Worm (Caenorhabditis elegans) whole organism, early embryonic: ENCODE data around the gene F01D5.10.
A peak's percentile ranks its signal among the peaks of the same experiment; 100 is the strongest.

Experiments
- B0310.2 ChIP-seq: sonication (generic microtip); optimal IDR thresholded peaks from 2 replicates; lab custom pipeline; 2016; ENCODE audit warnings: mild to moderate bottlenecking, missing genetic modification characterization, missing compliant biosample characterization
- ama-1 ChIP-seq: fragments of 150-350 bp; optimal IDR thresholded peaks from 2 replicates; lab custom pipeline; 2014
- ceh-13 ChIP-seq: fragments of 200-800 bp; sonication (Bioruptor generic); optimal IDR thresholded peaks from 2 replicates; lab custom pipeline; 2018; ENCODE audit warnings: mild to moderate bottlenecking, missing genetic modification characterization, missing compliant biosample characterization
- ceh-36 ChIP-seq: sonication (generic microtip); optimal IDR thresholded peaks from 2 replicates; lab custom pipeline; 2016; ENCODE audit warnings: missing genetic modification characterization, inconsistent platforms, missing compliant biosample characterization
- hmbx-1 ChIP-seq: sonication (generic microtip); optimal IDR thresholded peaks from 2 replicates; lab custom pipeline; 2016; ENCODE audit warnings: mild to moderate bottlenecking, missing genetic modification characterization, missing compliant biosample characterization
- hmg-4 ChIP-seq: fragments of 200-800 bp; sonication (Bioruptor generic); optimal IDR thresholded peaks from 2 replicates; lab custom pipeline; 2018; ENCODE audit warnings: mild to moderate bottlenecking, missing genetic modification characterization, missing compliant biosample characterization
- hnd-1 ChIP-seq: sonication (generic microtip); optimal IDR thresholded peaks from 2 replicates; lab custom pipeline; 2016; ENCODE audit warnings: missing genetic modification characterization, missing compliant biosample characterization
- pes-1 ChIP-seq: fragments of 200-800 bp; sonication (Bioruptor generic); IDR thresholded peaks from 2 replicates; pipeline ENCODE4 v1.3.6; 2022; ENCODE audit warnings: missing genetic modification reagents, missing genetic modification characterization, missing compliant biosample characterization
- scrt-1 ChIP-seq: fragments of 200-800 bp; sonication (Bioruptor generic); IDR thresholded peaks from 2 replicates; pipeline ENCODE4 v1.3.6; 2022; ENCODE audit warnings: missing genetic modification characterization, missing compliant biosample characterization
- sea-1 ChIP-seq: fragments of 200-800 bp; sonication (Bioruptor generic); conservative IDR thresholded peaks from 2 replicates; pipeline ENCODE4 v1.3.6; 2022; ENCODE audit warnings: missing genetic modification characterization, missing compliant biosample characterization
- tbx-11 ChIP-seq: fragments of 200-800 bp; sonication (Bioruptor generic); IDR thresholded peaks from 2 replicates; pipeline ENCODE4 v1.3.6; 2022; ENCODE audit warnings: missing genetic modification characterization, missing compliant biosample characterization
- tbx-37 ChIP-seq: fragments of 200-800 bp; sonication (Bioruptor generic); conservative IDR thresholded peaks from 2 replicates; pipeline ENCODE4 v1.3.6; 2022; ENCODE audit warnings: missing genetic modification reagents, missing genetic modification characterization, missing compliant biosample characterization
- tra-4 ChIP-seq: sonication (generic microtip); optimal IDR thresholded peaks from 2 replicates; lab custom pipeline; 2017; ENCODE audit warnings: missing genetic modification characterization, missing compliant biosample characterization

The F01D5.10 gene

DNA sequence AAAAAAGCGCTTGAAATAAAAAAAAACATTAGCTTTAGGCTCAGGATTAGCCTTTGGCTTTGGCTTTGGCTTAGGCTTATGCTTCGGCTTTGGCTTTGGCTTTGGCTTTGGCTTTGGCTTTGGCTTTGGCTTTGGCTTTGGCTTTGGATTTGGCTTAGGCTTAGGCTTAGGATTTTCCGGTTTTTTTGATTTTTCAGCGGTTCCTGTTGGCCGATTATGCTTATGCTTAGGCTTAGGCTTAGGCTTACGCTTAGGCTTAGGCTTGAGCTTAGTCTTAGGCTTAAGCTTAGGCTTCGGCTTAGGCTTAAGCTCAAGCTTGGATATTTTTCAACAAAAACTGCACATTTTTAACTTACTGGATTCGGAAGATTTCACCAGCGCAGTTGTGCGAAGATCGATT lies 47.0 kb downstream of the F01D5.10 start:
- no peak for TF ChIP-seq pes-1 (GFP tag; lab: Robert Waterston, UW)
- TF ChIP-seq tra-4 (tag; lab: Kevin White, UChicago): no peak
- TF ChIP-seq B0310.2 (tag; lab: Kevin White, UChicago): no peak
- no peak for TF ChIP-seq scrt-1
- peak; percentile 71 for TF ChIP-seq ceh-36
- no peak for TF ChIP-seq hnd-1 (tag; lab: Kevin White, UChicago)
- TF ChIP-seq tbx-37 (GFP tag; lab: Robert Waterston, UW): no peak
- TF ChIP-seq hmg-4 (GFP tag; lab: Kevin White, UChicago): no peak

DNA sequence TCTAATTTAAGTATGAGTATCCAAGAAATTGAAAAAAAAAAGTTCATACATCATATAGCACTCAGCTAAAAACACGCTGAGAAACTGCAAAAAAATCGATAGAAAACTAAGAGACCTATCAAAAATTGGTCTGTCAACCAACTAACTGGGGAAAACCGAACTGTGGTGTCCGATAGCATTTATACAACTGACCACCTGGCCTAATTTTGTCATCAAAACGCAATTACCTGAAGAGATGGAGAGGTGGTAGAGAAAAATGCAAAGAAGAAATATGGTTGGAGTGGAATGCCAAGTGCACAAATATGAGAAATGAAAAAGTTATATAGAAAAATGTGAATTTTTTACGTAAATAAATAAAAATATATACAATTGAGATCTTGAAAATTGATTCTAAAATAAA lies 47.6 kb downstream of the F01D5.10 start, which contains the start of gene Y39G8B.1:
Gene Y39G8B.1, minus strand, starts transcription at position 299 of the 400 bp plus-strand sequence.
- TF ChIP-seq pes-1 (GFP tag; lab: Robert Waterston, UW) (no peak), hmg-4 (GFP tag; lab: Kevin White, UChicago) (no peak), hnd-1 (tag; lab: Kevin White, UChicago) (no peak), sea-1 (GFP tag; lab: Robert Waterston, UW) (no peak), tra-4 (tag; lab: Kevin White, UChicago) (no peak), hmbx-1 (no peak), tbx-37 (GFP tag; lab: Robert Waterston, UW) (no peak), scrt-1 (no peak), tbx-11 (no peak)

DNA sequence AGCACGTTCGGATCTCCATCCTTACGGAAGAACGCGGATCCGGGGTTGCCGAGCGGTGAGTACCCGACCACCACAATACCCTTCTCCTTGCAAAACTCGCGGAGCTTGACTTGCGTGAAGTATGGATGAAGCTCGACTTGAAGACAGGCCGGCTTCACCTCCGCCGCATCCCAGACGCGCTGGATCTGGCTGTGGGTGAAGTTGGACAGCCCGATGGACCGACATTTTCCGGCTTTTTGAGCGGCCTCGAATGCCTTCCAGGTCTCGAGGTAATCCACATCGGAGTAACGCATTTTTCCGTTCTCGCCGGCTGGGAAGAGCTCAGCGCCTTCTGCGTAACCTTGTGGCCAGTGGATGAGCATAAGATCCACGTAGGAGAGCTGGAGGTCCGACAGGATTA lies 48.9 kb downstream of the F01D5.10 start:
- no peak for TF ChIP-seq hmg-4 (GFP tag; lab: Kevin White, UChicago)
- TF ChIP-seq sea-1 (GFP tag; lab: Robert Waterston, UW): no peak
- no peak for TF ChIP-seq tra-4 (tag; lab: Kevin White, UChicago)
- no peak for TF ChIP-seq ceh-13 (GFP tag; lab: Kevin White, UChicago)
- TF ChIP-seq pes-1 (GFP tag; lab: Robert Waterston, UW): no peak

ce11 chrII:13968979-13969378 lies 52.2 kb downstream of the F01D5.10 start, which contains the start of gene sre-43:
Gene sre-43, minus strand, starts transcription at chrII:13969079.
- no peak for TF ChIP-seq scrt-1
- TF ChIP-seq sea-1 (GFP tag; lab: Robert Waterston, UW): no peak
- no peak for TF ChIP-seq ama-1
- no peak for TF ChIP-seq hmbx-1
- no peak for TF ChIP-seq ceh-36
- TF ChIP-seq B0310.2 (tag; lab: Kevin White, UChicago): no peak
- TF ChIP-seq hnd-1 (tag; lab: Kevin White, UChicago): no peak
- TF ChIP-seq hmg-4 (GFP tag; lab: Kevin White, UChicago): no peak
